Fruit fly (Drosophila melanogaster): ENCODE results near the gene CG12236.
A peak's percentile ranks its signal among the peaks of the same experiment; 100 is the strongest.

Gene CG12236

DNA sequence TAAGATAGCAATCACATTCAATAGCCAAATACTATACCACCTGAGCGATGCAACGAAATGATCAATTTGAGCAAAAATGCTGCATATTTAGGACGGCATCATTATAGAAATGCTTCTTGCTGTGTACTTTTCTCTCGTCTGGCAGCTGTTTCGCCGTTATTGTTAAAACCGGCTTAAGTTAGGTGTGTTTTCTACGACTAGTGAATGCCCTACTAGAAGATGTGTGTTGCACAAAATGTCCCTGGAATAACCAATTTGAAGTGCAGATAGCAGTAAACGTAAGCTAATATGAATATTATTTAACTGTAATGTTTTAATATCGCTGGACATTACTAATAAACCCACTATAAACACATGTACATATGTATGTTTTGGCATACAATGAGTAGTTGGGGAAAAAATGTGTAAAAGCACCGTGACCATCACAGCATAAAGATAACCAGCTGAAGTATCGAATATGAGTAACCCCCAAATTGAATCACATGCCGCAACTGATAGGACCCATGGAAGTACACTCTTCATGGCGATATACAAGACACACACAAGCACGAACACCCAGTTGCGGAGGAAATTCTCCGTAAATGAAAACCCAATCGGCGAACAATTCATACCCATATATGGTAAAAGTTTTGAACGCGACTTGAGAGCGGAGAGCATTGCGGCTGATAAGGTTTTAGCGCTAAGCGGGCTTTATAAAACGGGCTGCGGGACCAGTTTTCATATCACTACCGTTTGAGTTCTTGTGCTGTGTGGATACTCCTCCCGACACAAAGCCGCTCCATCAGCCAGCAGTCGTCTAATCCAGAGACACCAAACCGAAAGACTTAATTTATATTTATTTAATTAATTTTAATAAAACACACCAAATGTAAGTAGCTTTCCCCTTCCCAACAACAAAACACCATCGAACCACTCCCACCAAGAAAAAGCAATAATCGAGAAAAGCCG is 7.5 kb upstream of the CG12236 start, which contains the start of gene Act5C (continued):
- TF ChIP-seq CG34422 (GFP tag; IDR thresholded peaks at IDR 0.05) (peak; percentile 88), Hr51 (GFP tag; optimal IDR thresholded peaks at IDR 0.05) (peak; percentile 88 to 89), pros (GFP tag; optimal IDR thresholded peaks at IDR 0.05) (peak; percentile 85), CG12155 (GFP tag; optimal IDR thresholded peaks at IDR 0.05) (peak; percentile 89)

DNA sequence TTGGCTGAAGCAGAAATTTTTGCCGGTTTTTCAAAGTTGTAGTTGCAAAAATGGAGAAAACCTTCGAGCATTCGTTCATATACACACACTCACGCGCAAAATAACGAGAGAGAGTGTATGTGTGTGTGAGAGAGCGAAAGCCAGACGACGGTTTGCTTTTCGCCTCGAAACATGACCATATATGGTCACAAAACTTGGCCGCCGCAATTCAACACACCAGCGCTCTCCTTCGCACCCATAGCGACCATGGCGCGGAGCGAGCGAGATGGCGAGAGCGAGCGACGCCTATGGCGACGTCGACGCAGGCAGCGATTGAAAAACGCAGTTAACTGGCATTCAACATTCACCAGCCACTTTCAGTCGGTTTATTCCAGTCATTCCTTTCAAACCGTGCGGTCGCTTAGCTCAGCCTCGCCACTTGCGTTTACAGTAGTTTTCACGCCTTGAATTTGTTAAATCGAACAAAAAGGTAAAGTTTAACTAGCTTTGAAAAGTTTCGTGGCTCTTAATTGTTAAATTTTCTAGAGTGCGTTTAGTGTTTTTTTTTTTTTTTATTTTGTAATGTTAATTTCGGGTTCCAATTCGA is 6.2 kb upstream of the CG12236 start:
- no peak for TF ChIP-seq klu (GFP tag; IDR thresholded peaks at IDR 0.05)
- no peak for TF ChIP-seq CG14965 (GFP tag; optimal IDR thresholded peaks at IDR 0.05; ENCODE audit: borderline replicate concordance)
- TF ChIP-seq CG15479 (GFP tag; optimal IDR thresholded peaks at IDR 0.05) = peak; percentile 48
- TF ChIP-seq lbe (GFP tag; optimal IDR thresholded peaks at IDR 0.05) = peak; percentile 41
- TF ChIP-seq CG14667 (GFP tag; IDR thresholded peaks at IDR 0.05) = no peak
- no peak for TF ChIP-seq prd (optimal IDR thresholded peaks at IDR 0.05)
- 0 out of 3 replicates have a peak, but pooled peaks have one; percentile 32 for TF ChIP-seq prd (GFP tag; IDR thresholded peaks at IDR 0.05)
- TF ChIP-seq CG7372 (GFP tag; IDR thresholded peaks at IDR 0.05) = no peak
- TF ChIP-seq CG18599 (GFP tag; optimal IDR thresholded peaks at IDR 0.05) = peak; percentile 54
- no peak for TF ChIP-seq cwo (GFP tag; optimal IDR thresholded peaks at IDR 0.05)
- TF ChIP-seq unpg (GFP tag; optimal IDR thresholded peaks at IDR 0.05) = no peak
- TF ChIP-seq amos (GFP tag; IDR thresholded peaks at IDR 0.05; ENCODE audit: partially characterized antibody) = peak; percentile 11; the same call in 1 of the 2 replicates
- TF ChIP-seq Chrac-16 (GFP tag; optimal IDR thresholded peaks at IDR 0.05) = no peak
- peak; percentile 40; the same call in 1 of the 2 replicates for TF ChIP-seq unc-4 (GFP tag; IDR thresholded peaks at IDR 0.05; ENCODE audit: partially characterized antibody)
- peak; percentile 65 for TF ChIP-seq Trl (optimal IDR thresholded peaks at IDR 0.05)
- TF ChIP-seq Trl (GFP tag; optimal IDR thresholded peaks at IDR 0.05) = peak; percentile 29
- no peak; the same call in 2 of the 3 replicates for TF ChIP-seq B-H1 (GFP tag; IDR thresholded peaks at IDR 0.05)
- no peak for TF ChIP-seq sna (GFP tag; IDR thresholded peaks at IDR 0.05; ENCODE audit: partially characterized antibody)
- TF ChIP-seq tll (GFP tag; optimal IDR thresholded peaks at IDR 0.05) = peak in 1 of 2 experiments; percentile 6
- TF ChIP-seq CG42726 (GFP tag; IDR thresholded peaks at IDR 0.05; ENCODE audit: partially characterized antibody) = 0 out of 2 replicates have a peak, but pooled peaks have one; percentile 13
- TF ChIP-seq Fer1 (GFP tag; optimal IDR thresholded peaks at IDR 0.05) = peak; percentile 29
- peak; percentile 34 for TF ChIP-seq B-H2 (GFP tag; optimal IDR thresholded peaks at IDR 0.05)
- TF ChIP-seq CG8478 (optimal IDR thresholded peaks at IDR 0.05) = peak; percentile 87
- no peak for TF ChIP-seq Hr3 (GFP tag; optimal IDR thresholded peaks at IDR 0.05)
- TF ChIP-seq CG9876 (GFP tag; optimal IDR thresholded peaks at IDR 0.05) = peak; percentile 29
- peak; percentile 51 for TF ChIP-seq CG18476 (GFP tag; optimal IDR thresholded peaks at IDR 0.05)
- TF ChIP-seq dmrt99B (tag; optimal IDR thresholded peaks at IDR 0.05) = peak; percentile 31
- no peak for TF ChIP-seq CG3163 (GFP tag; optimal IDR thresholded peaks at IDR 0.05)
- TF ChIP-seq gem (tag; optimal IDR thresholded peaks at IDR 0.05) = peak; percentile 36
- TF ChIP-seq CG13424 (tag; optimal IDR thresholded peaks at IDR 0.05) = no peak
- peak; percentile 71; the same call in 2 of the 3 replicates for TF ChIP-seq CG34422 (GFP tag; IDR thresholded peaks at IDR 0.05)
- peak; percentile 16 for TF ChIP-seq CG15269 (tag; optimal IDR thresholded peaks at IDR 0.05)
- TF ChIP-seq insv (GFP tag; optimal IDR thresholded peaks at IDR 0.05) = peak in 1 of 2 experiments; percentile 37
- TF ChIP-seq Nf-YB (GFP tag; optimal IDR thresholded peaks at IDR 0.05) = peak; percentile 4
- no peak for TF ChIP-seq CG30020 (tag; optimal IDR thresholded peaks at IDR 0.05)
- peak; percentile 5 for TF ChIP-seq zen (tag; optimal IDR thresholded peaks at IDR 0.05)
- peak; percentile 37; the same call in 1 of the 3 replicates for TF ChIP-seq zfh1 (GFP tag; IDR thresholded peaks at IDR 0.05)
- no peak for TF ChIP-seq pho (GFP tag; optimal IDR thresholded peaks at IDR 0.05)
- TF ChIP-seq CG8089 (GFP tag; optimal IDR thresholded peaks at IDR 0.05) = peak; percentile 43
- peak; percentile 38 for TF ChIP-seq CG12155 (GFP tag; optimal IDR thresholded peaks at IDR 0.05)
- TF ChIP-seq pfk (GFP tag; optimal IDR thresholded peaks at IDR 0.05) = peak; percentile 51
- peak; percentile 18 for TF ChIP-seq CG12391 (tag; optimal IDR thresholded peaks at IDR 0.05)

Measured in whole organism, embryonic.